Worm (Caenorhabditis elegans) whole organism, young adult: ENCODE data around the gene Y62H9A.9.

Source experiments
- C06A6.2 ChIP-seq: fragments of 200-800 bp; sonication (Bioruptor generic); conservative IDR thresholded peaks from 2 replicates; pipeline ENCODE4 v1.3.6; 2022; ENCODE audit warnings: missing genetic modification characterization, missing compliant biosample characterization
- C17E4.6 ChIP-seq: fragments of 200-800 bp; sonication (Bioruptor generic); IDR thresholded peaks from 2 replicates; pipeline ENCODE4 v1.3.6; 2022; ENCODE audit warnings: missing genetic modification reagents, missing genetic modification characterization, missing compliant biosample characterization
- F10E7.11 ChIP-seq: sonication (generic microtip); optimal IDR thresholded peaks from 2 replicates; lab custom pipeline; 2017; ENCODE audit warnings: mild to moderate bottlenecking, missing genetic modification characterization, moderate library complexity, missing compliant biosample characterization
- F22D6.2 ChIP-seq: sonication (generic microtip); optimal IDR thresholded peaks from 2 replicates; lab custom pipeline; 2016; ENCODE audit warnings: mild to moderate bottlenecking, missing genetic modification characterization, missing compliant biosample characterization
- F52B5.7 ChIP-seq: sonication (generic microtip); optimal IDR thresholded peaks from 2 replicates; lab custom pipeline; 2016; ENCODE audit warnings: mild to moderate bottlenecking, missing genetic modification characterization, missing compliant biosample characterization
- T07F8.4 ChIP-seq: sonication (generic microtip); optimal IDR thresholded peaks from 2 replicates; lab custom pipeline; 2016; ENCODE audit warnings: mild to moderate bottlenecking, missing genetic modification characterization, moderate library complexity, missing compliant biosample characterization
- Y79H2A.3 ChIP-seq: fragments of 200-800 bp; sonication (Bioruptor generic); conservative IDR thresholded peaks from 2 replicates; pipeline ENCODE4 v1.3.6; 2022; ENCODE audit warnings: missing genetic modification reagents, missing genetic modification characterization, missing compliant biosample characterization
- ZK185.1 ChIP-seq: sonication (generic microtip); optimal IDR thresholded peaks from 2 replicates; lab custom pipeline; 2016; ENCODE audit warnings: mild to moderate bottlenecking, missing genetic modification characterization, missing compliant biosample characterization; ENCODE audit not compliant: poor library complexity, severe bottlenecking
- akir-1 ChIP-seq: fragments of 200-800 bp; sonication (Bioruptor generic); optimal IDR thresholded peaks from 2 replicates; lab custom pipeline; 2018; ENCODE audit warnings: mild to moderate bottlenecking, missing genetic modification characterization, moderate library complexity, missing compliant biosample characterization
- aptf-2 ChIP-seq: fragments of 200-800 bp; sonication (Bioruptor generic); conservative IDR thresholded peaks from 2 replicates; pipeline ENCODE4 v1.3.6; 2022; ENCODE audit warnings: missing genetic modification reagents, missing genetic modification characterization, missing compliant biosample characterization
- aptf-3 ChIP-seq: fragments of 200-800 bp; sonication (Bioruptor generic); IDR thresholded peaks from 2 replicates; pipeline ENCODE4 v1.3.6; 2022; ENCODE audit warnings: missing genetic modification characterization, missing compliant biosample characterization
- athp-1 ChIP-seq: sonication (generic microtip); optimal IDR thresholded peaks from 2 replicates; lab custom pipeline; 2017; ENCODE audit warnings: mild to moderate bottlenecking, missing genetic modification characterization, missing compliant biosample characterization
- bed-2 ChIP-seq: fragments of 200-800 bp; sonication (Bioruptor generic); IDR thresholded peaks from 2 replicates; pipeline ENCODE4 v1.3.6; 2022; ENCODE audit warnings: missing genetic modification reagents, missing genetic modification characterization, missing compliant biosample characterization
- ceh-27 ChIP-seq: fragments of 200-800 bp; sonication (Bioruptor generic); optimal IDR thresholded peaks from 2 replicates; lab custom pipeline; 2018; ENCODE audit warnings: mild to moderate bottlenecking, missing genetic modification characterization, moderate library complexity, missing compliant biosample characterization
- chd-7 ChIP-seq: sonication (generic microtip); optimal IDR thresholded peaks from 2 replicates; lab custom pipeline; 2016; ENCODE audit warnings: mild to moderate bottlenecking, missing genetic modification characterization, moderate library complexity, missing compliant biosample characterization
- die-1 ChIP-seq: sonication (generic microtip); optimal IDR thresholded peaks from 2 replicates; lab custom pipeline; 2016; ENCODE audit warnings: missing genotype, mild to moderate bottlenecking, missing genetic modification characterization, missing compliant biosample characterization
- dpl-1 ChIP-seq: fragments of 150-350 bp; optimal IDR thresholded peaks from 2 replicates; lab custom pipeline; 2014; ENCODE audit warnings: missing biosample characterization, missing genetic modification reagents, missing genetic modification characterization
- egl-44 ChIP-seq: fragments of 200-800 bp; sonication (Bioruptor generic); IDR thresholded peaks from 2 replicates; pipeline ENCODE4 v1.3.6; 2022; ENCODE audit warnings: missing genetic modification reagents, missing genetic modification characterization, missing compliant biosample characterization
- egrh-3 ChIP-seq: fragments of 200-800 bp; sonication (Bioruptor generic); IDR thresholded peaks from 2 replicates; pipeline ENCODE4 v1.3.6; 2022; ENCODE audit warnings: missing genetic modification reagents, missing genetic modification characterization, missing compliant biosample characterization
- ekl-4 ChIP-seq: fragments of 200-800 bp; sonication (Bioruptor generic); IDR thresholded peaks from 2 replicates; pipeline ENCODE4 v1.3.6; 2022; ENCODE audit warnings: missing genetic modification reagents, missing genetic modification characterization, missing compliant biosample characterization
- gei-17 ChIP-seq: fragments of 200-800 bp; sonication (Bioruptor generic); optimal IDR thresholded peaks from 2 replicates; lab custom pipeline; 2018; ENCODE audit warnings: mild to moderate bottlenecking, missing genetic modification characterization, missing compliant biosample characterization
- let-526 ChIP-seq: fragments of 200-800 bp; sonication (Bioruptor generic); IDR thresholded peaks from 2 replicates; pipeline ENCODE4 v1.3.6; 2022; ENCODE audit warnings: missing genetic modification reagents, missing genetic modification characterization, missing compliant biosample characterization
- let-607 ChIP-seq, 2 experiments: fragments of 200-800 bp in 1 of 2; sonication (Bioruptor generic) in 1 of 2; sonication (generic microtip) in 1 of 2; optimal IDR thresholded peaks; 2 replicates each; lab custom pipeline; 2016 to 2018; ENCODE audit warnings: mild to moderate bottlenecking in 2 of 2, missing compliant biosample characterization in 2 of 2, missing genetic modification characterization in 2 of 2, moderate library complexity in 2 of 2, missing genotype in 1 of 2
- lin-40 ChIP-seq: sonication (generic microtip); optimal IDR thresholded peaks from 2 replicates; lab custom pipeline; 2016; ENCODE audit warnings: missing genetic modification characterization, mild to moderate bottlenecking, missing compliant biosample characterization, missing genotype, missing genetic modification reagents
- lir-1 ChIP-seq: fragments of 200-800 bp; sonication (Bioruptor generic); conservative IDR thresholded peaks from 2 replicates; pipeline ENCODE4 v1.3.6; 2022; ENCODE audit warnings: missing genetic modification reagents, missing genetic modification characterization, missing compliant biosample characterization
- lsy-27 ChIP-seq: sonication (generic microtip); optimal IDR thresholded peaks from 2 replicates; lab custom pipeline; 2017; ENCODE audit warnings: missing genetic modification characterization, mild to moderate bottlenecking, missing compliant biosample characterization, antibody characterized with exemption, missing genotype, borderline replicate concordance; ENCODE audit not compliant: insufficient read depth
- madf-3 ChIP-seq: fragments of 200-800 bp; sonication (Bioruptor generic); IDR thresholded peaks from 2 replicates; pipeline ENCODE4 v1.3.6; 2022; ENCODE audit warnings: missing genetic modification reagents, missing genetic modification characterization, missing compliant biosample characterization
- madf-6 ChIP-seq: fragments of 200-800 bp; sonication (Bioruptor generic); IDR thresholded peaks from 2 replicates; pipeline ENCODE4 v1.3.6; 2022; ENCODE audit warnings: missing genetic modification reagents, missing genetic modification characterization, missing compliant biosample characterization
- madf-8 ChIP-seq: fragments of 200-800 bp; sonication (Bioruptor generic); conservative IDR thresholded peaks from 2 replicates; pipeline ENCODE4 v1.3.6; 2022; ENCODE audit warnings: missing genetic modification reagents, missing genetic modification characterization, missing compliant biosample characterization
- nfya-1 ChIP-seq: sonication (generic microtip); optimal IDR thresholded peaks from 2 replicates; lab custom pipeline; 2017; ENCODE audit warnings: antibody characterized with exemption, missing compliant biosample characterization, missing genetic modification characterization, borderline replicate concordance; ENCODE audit not compliant: insufficient read depth
- nhr-120 ChIP-seq: fragments of 200-800 bp; sonication (Bioruptor generic); IDR thresholded peaks from 2 replicates; pipeline ENCODE4 v1.3.6; 2022; ENCODE audit warnings: missing genetic modification characterization, missing compliant biosample characterization
- nhr-80 ChIP-seq: sonication (generic microtip); optimal IDR thresholded peaks from 2 replicates; lab custom pipeline; 2016; ENCODE audit warnings: missing genetic modification characterization, missing compliant biosample characterization
- pbrm-1 ChIP-seq: fragments of 200-800 bp; sonication (Bioruptor generic); IDR thresholded peaks from 2 replicates; pipeline ENCODE4 v1.3.6; 2022; ENCODE audit warnings: missing genetic modification reagents, missing genetic modification characterization, missing compliant biosample characterization
- rcor-1 ChIP-seq: fragments of 200-800 bp; sonication (Bioruptor generic); IDR thresholded peaks from 2 replicates; pipeline ENCODE4 v1.3.6; 2022; ENCODE audit warnings: missing genetic modification reagents, missing genetic modification characterization, missing compliant biosample characterization
- repo-1 ChIP-seq: sonication (generic microtip); optimal IDR thresholded peaks from 2 replicates; lab custom pipeline; 2017; ENCODE audit warnings: mild to moderate bottlenecking, missing genetic modification characterization, missing compliant biosample characterization
- rpc-1 ChIP-seq, 2 experiments: fragments of 150-350 bp in 1 of 2; sonication (generic microtip) in 1 of 2; optimal IDR thresholded peaks; 2 replicates each; lab custom pipeline; 2014 to 2018; ENCODE audit warnings: missing biosample characterization in 1 of 2, missing genetic modification characterization in 1 of 2, missing genetic modification reagents in 1 of 2, missing genotype in 1 of 2
- sdz-38 ChIP-seq: sonication (generic microtip); optimal IDR thresholded peaks from 2 replicates; lab custom pipeline; 2016; ENCODE audit warnings: missing genotype, missing genetic modification characterization, missing compliant biosample characterization
- sea-2 ChIP-seq: fragments of 200-800 bp; sonication (Bioruptor generic); IDR thresholded peaks from 2 replicates; pipeline ENCODE4 v1.3.6; 2022; ENCODE audit warnings: missing genetic modification characterization, missing compliant biosample characterization
- snpc-3.4 ChIP-seq: sonication (generic microtip); optimal IDR thresholded peaks from 2 replicates; lab custom pipeline; 2017; ENCODE audit warnings: missing genetic modification characterization, mild to moderate bottlenecking, missing compliant biosample characterization, antibody characterized with exemption, moderate library complexity, missing genotype, missing genetic modification reagents
- tbp1 ChIP-seq: fragments of 200-800 bp; sonication (Bioruptor generic); optimal IDR thresholded peaks from 2 replicates; lab custom pipeline; 2018; ENCODE audit warnings: mild to moderate bottlenecking, missing genetic modification characterization, missing compliant biosample characterization
- xnd-1 ChIP-seq: sonication (generic microtip); optimal IDR thresholded peaks from 2 replicates; lab custom pipeline; 2016; ENCODE audit warnings: missing genotype, missing genetic modification reagents, missing genetic modification characterization, missing compliant biosample characterization
- ztf-26 ChIP-seq: sonication (generic microtip); optimal IDR thresholded peaks from 2 replicates; lab custom pipeline; 2017; ENCODE audit warnings: missing genetic modification characterization, missing compliant biosample characterization
- ztf-3 ChIP-seq: fragments of 200-800 bp; sonication (Bioruptor generic); optimal IDR thresholded peaks from 2 replicates; lab custom pipeline; 2018; ENCODE audit warnings: mild to moderate bottlenecking, missing genetic modification characterization, missing compliant biosample characterization

Gene Y62H9A.9

ce11 chrX:11898040-11898439, at the start of gene Y62H9A.9:
Gene Y62H9A.9 (minus strand): TSS chrX:11898140.
- TF ChIP-seq snpc-3.4 (no peak), madf-3 (no peak), nhr-120 (GFP tag; lab: Robert Waterston, UW) (no peak), sea-2 (GFP tag; lab: Robert Waterston, UW) (no peak), egl-44 (GFP tag; lab: Robert Waterston, UW) (no peak), athp-1 (tag; lab: Kevin White, UChicago) (no peak)

- TF ChIP-seq C17E4.6 (no peak), rcor-1 (GFP tag; lab: Robert Waterston, UW) (no peak), nhr-80 (tag; lab: Kevin White, UChicago) (peak; percentile 11), die-1 (tag; lab: Kevin White, UChicago) (no peak), T07F8.4 (no peak), aptf-2 (GFP tag; lab: Robert Waterston, UW) (no peak), dpl-1 (GFP tag; lab: Kevin White, UChicago) (no peak), aptf-3 (GFP tag; lab: Robert Waterston, UW) (no peak), gei-17 (GFP tag; lab: Kevin White, UChicago) (peak; percentile 19), madf-6 (GFP tag; lab: Robert Waterston, UW) (no peak), pbrm-1 (no peak), egrh-3 (no peak), let-607 (tag; optimal IDR thresholded peaks at IDR 0.05; lab: Kevin White, UChicago) (no peak), ceh-27 (GFP tag; lab: Kevin White, UChicago) (peak; percentile 51), sdz-38 (no peak), lin-40 (tag; lab: Kevin White, UChicago) (peak; percentile 39), chd-7 (no peak), lsy-27 (tag; lab: Kevin White, UChicago) (no peak), Y79H2A.3 (no peak), ekl-4 (GFP tag; lab: Robert Waterston, UW) (no peak), let-526 (GFP tag; lab: Robert Waterston, UW) (no peak), akir-1 (GFP tag; lab: Kevin White, UChicago) (no peak), xnd-1 (tag; lab: Kevin White, UChicago) (no peak), madf-8 (no peak), F22D6.2 (tag; lab: Kevin White, UChicago) (no peak), repo-1 (tag; lab: Kevin White, UChicago) (no peak), F10E7.11 (tag; lab: Kevin White, UChicago) (no peak), ztf-3 (GFP tag; lab: Kevin White, UChicago) (no peak), nfya-1 (tag; lab: Kevin White, UChicago) (no peak), bed-2 (GFP tag; lab: Robert Waterston, UW) (no peak), sea-2 (GFP tag; lab: Robert Waterston, UW) (no peak)
- TF ChIP-seq, all 124 proteins: peak for 4
Measured at ce11 chrX:11946788-11947463, 49.0 kb upstream of the Y62H9A.9 start, which contains the start of gene nfya-1. Gene nfya-1 (minus strand): TSS chrX:11946838.

DNA sequence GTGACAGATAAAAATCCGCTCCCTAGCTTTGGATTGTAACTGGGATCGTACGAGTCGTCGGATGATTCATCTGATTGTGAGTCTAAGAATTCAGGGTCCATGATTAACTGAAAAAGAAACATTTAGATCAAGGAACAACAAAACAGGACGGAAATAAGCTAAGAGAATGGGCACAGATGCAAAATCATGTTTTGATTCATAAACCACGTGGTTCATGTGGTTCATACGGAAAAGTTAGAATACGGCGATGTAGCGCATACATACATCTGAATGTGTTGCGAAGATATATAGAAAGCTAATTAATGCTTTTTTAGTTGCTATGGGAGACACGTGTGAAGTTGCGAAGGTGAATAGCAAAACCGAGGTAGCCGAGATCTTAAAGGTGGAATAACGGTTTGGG, 44.0 kb upstream of the Y62H9A.9 start, which contains the start of gene F55G7.3:
F55G7.3 (minus strand) TSS at position 101 of the 400 bp plus-strand sequence.
- TF ChIP-seq ZK185.1 (tag; lab: Kevin White, UChicago) (no peak), F52B5.7 (tag; lab: Kevin White, UChicago) (no peak), C06A6.2 (GFP tag; lab: Robert Waterston, UW) (no peak), aptf-2 (GFP tag; lab: Robert Waterston, UW) (no peak), ztf-26 (tag; lab: Kevin White, UChicago) (no peak), nhr-120 (GFP tag; lab: Robert Waterston, UW) (no peak), rpc-1 (optimal IDR thresholded peaks at IDR 0.05; lab: Kevin White, UChicago) (no peak), rpc-1 (tag; optimal IDR thresholded peaks at IDR 0.05; lab: Kevin White, UChicago) (no peak), lir-1 (no peak), Y79H2A.3 (no peak), tbp1 (GFP tag; lab: Kevin White, UChicago) (no peak)
